Worm (Caenorhabditis elegans) whole organism, L4 larva: ENCODE results near the gene cul-4.
A peak's percentile ranks its signal among the peaks of the same experiment; 100 is the strongest.

ENCODE experiments used
- F10B5.3 ChIP-seq: sonication (generic microtip); optimal IDR thresholded peaks from 2 replicates; lab custom pipeline; 2016; ENCODE audit warnings: mild to moderate bottlenecking, missing genetic modification characterization, missing compliant biosample characterization
- F37D6.2 ChIP-seq: sonication (generic microtip); optimal IDR thresholded peaks from 2 replicates; lab custom pipeline; 2016; ENCODE audit warnings: mild to moderate bottlenecking, missing genetic modification characterization, missing compliant biosample characterization
- T20F7.1 ChIP-seq: fragments of 200-800 bp; sonication (Bioruptor generic); optimal IDR thresholded peaks from 2 replicates; lab custom pipeline; 2018; ENCODE audit warnings: mild to moderate bottlenecking, missing genetic modification characterization, missing compliant biosample characterization
- T26A8.4 ChIP-seq: fragments of 200-800 bp; sonication (Bioruptor generic); IDR thresholded peaks from 2 replicates; pipeline ENCODE4 v1.3.6; 2022; ENCODE audit warnings: missing genetic modification characterization, missing compliant biosample characterization
- Y48G9A.11 ChIP-seq: fragments of 200-800 bp; sonication (Bioruptor generic); IDR thresholded peaks from 2 replicates; pipeline ENCODE4 v1.3.6; 2022; ENCODE audit warnings: missing genetic modification reagents, missing genetic modification characterization, missing compliant biosample characterization
- ZK337.2 ChIP-seq: fragments of 200-800 bp; sonication (Bioruptor generic); IDR thresholded peaks from 2 replicates; pipeline ENCODE4 v1.3.6; 2022; ENCODE audit warnings: missing genetic modification reagents, missing genetic modification characterization, missing compliant biosample characterization
- aha-1 ChIP-seq: fragments of 150-350 bp; peaks from one replicate; lab custom pipeline; 2014; ENCODE audit warnings: missing biosample characterization, missing genetic modification characterization
- ama-1 ChIP-seq: fragments of 150-350 bp; optimal IDR thresholded peaks from 2 replicates; lab custom pipeline; 2014; ENCODE audit warnings: inconsistent platforms, mixed read lengths
- attf-4 ChIP-seq: sonication (generic microtip); optimal IDR thresholded peaks from 3 replicates; lab custom pipeline; 2017; ENCODE audit warnings: missing biosample characterization, missing genetic modification characterization
- ceh-20 ChIP-seq: fragments of 200-800 bp; sonication (Bioruptor generic); IDR thresholded peaks from 2 replicates; pipeline ENCODE4 v1.3.6; 2022; ENCODE audit warnings: missing genetic modification reagents, missing genetic modification characterization, missing compliant biosample characterization
- ceh-32 ChIP-seq: sonication (generic microtip); optimal IDR thresholded peaks from 2 replicates; lab custom pipeline; 2016; ENCODE audit warnings: mild to moderate bottlenecking, missing genetic modification characterization, missing compliant biosample characterization; ENCODE audit not compliant: poor library complexity
- ceh-62 ChIP-seq: sonication (generic microtip); optimal IDR thresholded peaks from 2 replicates; lab custom pipeline; 2017; ENCODE audit warnings: missing biosample characterization, missing genetic modification characterization
- cey-2 ChIP-seq: sonication (generic microtip); optimal IDR thresholded peaks from 3 replicates; lab custom pipeline; 2017; ENCODE audit warnings: missing genetic modification characterization, mild to moderate bottlenecking, missing compliant biosample characterization, antibody characterized with exemption, borderline replicate concordance; ENCODE audit not compliant: insufficient read depth
- daf-16 ChIP-seq, 3 experiments: sonication (generic microtip); optimal IDR thresholded peaks; 2 replicates each; lab custom pipeline; 2016 to 2017; ENCODE audit warnings: missing genetic modification characterization in 3 of 3, missing genetic modification reagents in 3 of 3, mild to moderate bottlenecking in 2 of 3, missing compliant biosample characterization in 2 of 3, missing biosample characterization in 1 of 3, moderate library complexity in 1 of 3
- dmd-6 ChIP-seq: fragments of 200-800 bp; sonication (Bioruptor generic); IDR thresholded peaks from 2 replicates; pipeline ENCODE4 v1.3.6; 2022; ENCODE audit warnings: missing genetic modification reagents, missing genetic modification characterization, missing compliant biosample characterization
- dmd-8 ChIP-seq: fragments of 200-800 bp; sonication (Bioruptor generic); IDR thresholded peaks from 2 replicates; pipeline ENCODE4 v1.3.6; 2022; ENCODE audit warnings: missing genetic modification characterization, missing compliant biosample characterization
- duxl-1 ChIP-seq: sonication (generic microtip); optimal IDR thresholded peaks from 2 replicates; lab custom pipeline; 2016; ENCODE audit warnings: mild to moderate bottlenecking, missing genetic modification characterization, moderate library complexity, missing compliant biosample characterization; ENCODE audit not compliant: poor library complexity
- dve-1 ChIP-seq: sonication (generic microtip); optimal IDR thresholded peaks from 2 replicates; lab custom pipeline; 2017; ENCODE audit warnings: antibody characterized with exemption, mild to moderate bottlenecking, missing genetic modification characterization, missing compliant biosample characterization; ENCODE audit not compliant: insufficient read depth
- egl-27 ChIP-seq: sonication (generic microtip); optimal IDR thresholded peaks from 3 replicates; lab custom pipeline; 2017; ENCODE audit warnings: missing biosample characterization, missing genetic modification reagents, missing genetic modification characterization
- egl-43 ChIP-seq: fragments of 200-800 bp; sonication (Bioruptor generic); IDR thresholded peaks from 2 replicates; pipeline ENCODE4 v1.3.6; 2022; ENCODE audit warnings: missing genetic modification reagents, missing genetic modification characterization, missing compliant biosample characterization
- hif-1 ChIP-seq, 2 experiments: sonication (generic microtip); optimal IDR thresholded peaks; 2 replicates each; lab custom pipeline; 2016 to 2017; ENCODE audit warnings: missing compliant biosample characterization in 2 of 2, missing genetic modification characterization in 2 of 2, missing genetic modification reagents in 2 of 2, missing genotype in 2 of 2, mild to moderate bottlenecking in 1 of 2
- hlh-11 ChIP-seq: fragments of 200-800 bp; sonication (Bioruptor generic); optimal IDR thresholded peaks from 2 replicates; lab custom pipeline; 2018; ENCODE audit warnings: mild to moderate bottlenecking, missing genetic modification characterization, missing compliant biosample characterization
- hlh-30 ChIP-seq: sonication (generic microtip); optimal IDR thresholded peaks from 2 replicates; lab custom pipeline; 2017; ENCODE audit warnings: antibody characterized with exemption, mild to moderate bottlenecking, missing genetic modification characterization, missing compliant biosample characterization; ENCODE audit not compliant: insufficient read depth
- lin-15B ChIP-seq: fragments of 150-350 bp; sonication (generic microtip); optimal IDR thresholded peaks from 3 replicates; lab custom pipeline; 2014; ENCODE audit warnings: missing biosample characterization, missing genetic modification characterization
- lin-38 ChIP-seq: fragments of 200-800 bp; sonication (Bioruptor generic); IDR thresholded peaks from 2 replicates; pipeline ENCODE4 v1.3.6; 2022; ENCODE audit warnings: missing genetic modification reagents, missing genetic modification characterization, missing compliant biosample characterization
- madf-5 ChIP-seq, 2 experiments: fragments of 200-800 bp; sonication (Bioruptor generic); IDR thresholded peaks; 2 replicates each; pipeline ENCODE4 v1.3.6; 2022; ENCODE audit warnings: missing compliant biosample characterization in 2 of 2, missing genetic modification characterization in 2 of 2
- mdl-1 ChIP-seq, 2 experiments: fragments of 150-350 bp in 1 of 2; sonication (generic microtip) in 1 of 2; optimal IDR thresholded peaks; 2 replicates each; lab custom pipeline; 2014 to 2017; ENCODE audit warnings: missing biosample characterization in 2 of 2, missing genetic modification characterization in 2 of 2
- mep-1 ChIP-seq: fragments of 150-350 bp; sonication (generic microtip); optimal IDR thresholded peaks from 3 replicates; lab custom pipeline; 2014; ENCODE audit warnings: missing biosample characterization, missing genetic modification characterization
- mes-2 ChIP-seq: sonication (generic microtip); optimal IDR thresholded peaks from 2 replicates; lab custom pipeline; 2016; ENCODE audit warnings: missing genotype, mild to moderate bottlenecking, missing genetic modification characterization, missing compliant biosample characterization; ENCODE audit not compliant: poor library complexity, severe bottlenecking
- mxl-3 ChIP-seq: fragments of 200-800 bp; sonication (Bioruptor generic); optimal IDR thresholded peaks from 2 replicates; lab custom pipeline; 2018; ENCODE audit warnings: mild to moderate bottlenecking, missing genetic modification characterization, missing compliant biosample characterization
- nhr-11 ChIP-seq: fragments of 150-350 bp; optimal IDR thresholded peaks from 2 replicates; lab custom pipeline; 2014; ENCODE audit warnings: missing biosample characterization, missing genetic modification characterization
- nhr-25 ChIP-seq: sonication (generic microtip); optimal IDR thresholded peaks from 2 replicates; lab custom pipeline; 2017; ENCODE audit warnings: missing genetic modification characterization, mild to moderate bottlenecking, missing compliant biosample characterization, antibody characterized with exemption, moderate library complexity, borderline replicate concordance; ENCODE audit not compliant: insufficient read depth
- nhr-28 ChIP-seq: fragments of 150-350 bp; optimal IDR thresholded peaks from 2 replicates; lab custom pipeline; 2014; ENCODE audit warnings: missing biosample characterization, missing genetic modification characterization
- nhr-41 ChIP-seq: fragments of 200-800 bp; sonication (Bioruptor generic); IDR thresholded peaks from 2 replicates; pipeline ENCODE4 v1.3.6; 2022; ENCODE audit warnings: missing genetic modification reagents, missing genetic modification characterization, missing compliant biosample characterization
- nhr-48 ChIP-seq: sonication (generic microtip); optimal IDR thresholded peaks from 2 replicates; lab custom pipeline; 2016; ENCODE audit warnings: mild to moderate bottlenecking, missing genetic modification characterization, missing compliant biosample characterization
- nhr-76 ChIP-seq: fragments of 150-350 bp; optimal IDR thresholded peaks from 2 replicates; lab custom pipeline; 2014; ENCODE audit warnings: missing biosample characterization, missing genetic modification characterization
- set-16 ChIP-seq: fragments of 200-800 bp; sonication (Bioruptor generic); IDR thresholded peaks from 2 replicates; pipeline ENCODE4 v1.3.6; 2022; ENCODE audit warnings: missing genetic modification reagents, missing genetic modification characterization, missing compliant biosample characterization
- unc-62 ChIP-seq, 3 experiments: fragments of 150-350 bp in 1 of 3; sonication (generic microtip); optimal IDR thresholded peaks in 2 of 3; peaks in 1 of 3; 1 replicate in 1 of 3; 2 replicates in 2 of 3; lab custom pipeline; 2014 to 2017; ENCODE audit warnings: missing biosample characterization in 3 of 3, missing genetic modification characterization in 3 of 3, missing genetic modification reagents in 3 of 3, missing genotype in 1 of 3

Gene cul-4

ce11 chrII:7340703-7341102 lies 38.8 kb downstream of the cul-4 start (continued):
- TF ChIP-seq duxl-1, result no peak
- TF ChIP-seq F10B5.3 (tag; lab: Kevin White, UChicago), result no peak
- no peak for TF ChIP-seq nhr-25 (tag; lab: Kevin White, UChicago)

- peak; percentile 97 for TF ChIP-seq aha-1 (tag; lab: Kevin White, UChicago)
- TF ChIP-seq hif-1 (tag; optimal IDR thresholded peaks at IDR 0.05; lab: Kevin White, UChicago), result peak; percentile 55 to 73
- no peak for TF ChIP-seq ceh-20 (GFP tag; lab: Robert Waterston, UW)
- TF ChIP-seq hlh-11 (tag; lab: Kevin White, UChicago), result peak; percentile 18
- no peak for TF ChIP-seq nhr-41 (GFP tag; lab: Robert Waterston, UW)
- TF ChIP-seq hlh-30 (tag; lab: Kevin White, UChicago), result peak; percentile 9
- TF ChIP-seq unc-62 (GFP tag; optimal IDR thresholded peaks at IDR 0.05 in 1 of 2; lab: Kevin White, UChicago), result peak in 1 of 2 experiments; percentile 26
- no peak for TF ChIP-seq unc-62 (tag; optimal IDR thresholded peaks at IDR 0.05; lab: Kevin White, UChicago)
- peak; percentile 19; the same call in 1 of the 2 replicates for TF ChIP-seq dmd-6 (GFP tag; lab: Robert Waterston, UW)
Observed at ce11 chrII:7341572-7342303, 39.8 kb downstream of the cul-4 start.

ce11 chrII:7342884-7343283 lies 41.0 kb downstream of the cul-4 start:
- TF ChIP-seq ama-1 (lab: Kevin White, UChicago), result no peak
- peak; percentile 62 for TF ChIP-seq hlh-11 (tag; lab: Kevin White, UChicago)
- peak in 1 of 2 experiments; percentile 98 for TF ChIP-seq unc-62 (GFP tag; optimal IDR thresholded peaks at IDR 0.05 in 1 of 2; lab: Kevin White, UChicago)
- TF ChIP-seq unc-62 (tag; optimal IDR thresholded peaks at IDR 0.05; lab: Kevin White, UChicago), result no peak
- TF ChIP-seq hlh-30 (tag; lab: Kevin White, UChicago), result peak; percentile 29
- peak; percentile 56 for TF ChIP-seq aha-1 (tag; lab: Kevin White, UChicago)
- TF ChIP-seq mdl-1 (tag; optimal IDR thresholded peaks at IDR 0.05; lab: Kevin White, UChicago), result peak; percentile 25 to 78
- TF ChIP-seq nhr-48 (tag; lab: Kevin White, UChicago), result peak; percentile 40
- TF ChIP-seq F37D6.2, result no peak
- no peak for TF ChIP-seq duxl-1
- TF ChIP-seq mep-1 (tag; lab: Kevin White, UChicago), result peak; percentile 13
- peak; percentile 62 for TF ChIP-seq mxl-3 (GFP tag; lab: Kevin White, UChicago)
- no peak for TF ChIP-seq set-16 (GFP tag; lab: Robert Waterston, UW)
- peak; percentile 74 for TF ChIP-seq nhr-28

- TF ChIP-seq dmd-8 (GFP tag; lab: Robert Waterston, UW) (0 out of 2 replicates have a peak, but pooled peaks have one; percentile 16), lin-15B (tag; lab: Kevin White, UChicago) (no peak), T26A8.4 (GFP tag; lab: Robert Waterston, UW) (0 out of 2 replicates have a peak, but pooled peaks have one; percentile 8), ceh-62 (tag; lab: Kevin White, UChicago) (no peak), mes-2 (tag; lab: Kevin White, UChicago) (no peak), dve-1 (tag; lab: Kevin White, UChicago) (no peak), egl-27 (tag; lab: Kevin White, UChicago) (no peak), nhr-76 (tag; lab: Kevin White, UChicago) (no peak), ceh-20 (GFP tag; lab: Robert Waterston, UW) (no peak), egl-43 (no peak), aha-1 (tag; lab: Kevin White, UChicago) (peak; percentile 6), nhr-11 (no peak), duxl-1 (no peak)
Observed at ce11 chrII:7343668-7344067, 41.8 kb downstream of the cul-4 start.

- TF ChIP-seq unc-62 (GFP tag; optimal IDR thresholded peaks at IDR 0.05 in 1 of 2; lab: Kevin White, UChicago) (peak in 1 of 2 experiments; percentile 98), unc-62 (tag; optimal IDR thresholded peaks at IDR 0.05; lab: Kevin White, UChicago) (no peak), attf-4 (tag; lab: Kevin White, UChicago) (no peak), dve-1 (tag; lab: Kevin White, UChicago) (no peak), daf-16 (GFP tag; optimal IDR thresholded peaks at IDR 0.05; lab: Kevin White, UChicago) (no peak), daf-16 (tag; optimal IDR thresholded peaks at IDR 0.05; lab: Kevin White, UChicago) (no peak), hlh-11 (tag; lab: Kevin White, UChicago) (peak; percentile 4), madf-5 (GFP tag; IDR thresholded peaks at IDR 0.05; lab: Robert Waterston, UW) (no peak), lin-38 (GFP tag; lab: Robert Waterston, UW) (no peak), F10B5.3 (tag; lab: Kevin White, UChicago) (no peak), T20F7.1 (no peak), ZK337.2 (GFP tag; lab: Robert Waterston, UW) (no peak), cey-2 (no peak), ceh-32 (tag; lab: Kevin White, UChicago) (no peak), Y48G9A.11 (GFP tag; lab: Robert Waterston, UW) (no peak)
Observed at ce11 chrII:7345858-7346257, 44.0 kb downstream of the cul-4 start.
